Worm (Caenorhabditis elegans): ENCODE results near the gene odr-2.
A peak's percentile ranks its signal among the peaks of the same experiment; 100 is the strongest.

Gene odr-2

ce11 chrV:7093720-7094401 is 9.5 kb upstream of the odr-2 start, which contains the start of gene nhr-135:
Gene nhr-135 (minus strand): TSS chrV:7093770.
- TF ChIP-seq nhr-23 (tag; optimal IDR thresholded peaks at IDR 0.05): no peak
- peak; percentile 5 for TF ChIP-seq ama-1 (optimal IDR thresholded peaks at IDR 0.05)
- TF ChIP-seq lin-13 (GFP tag; optimal IDR thresholded peaks at IDR 0.05): no peak
- peak; percentile 55 for TF ChIP-seq nhr-21 (tag; optimal IDR thresholded peaks at IDR 0.05)
- peak; percentile 82 for TF ChIP-seq fos-1 (tag; optimal IDR thresholded peaks at IDR 0.05)
- peak; percentile 86 for TF ChIP-seq sma-9 (GFP tag; optimal IDR thresholded peaks at IDR 0.05)
- TF ChIP-seq sma-9 (tag; optimal IDR thresholded peaks at IDR 0.05): no peak
- no peak for TF ChIP-seq elt-1 (tag; optimal IDR thresholded peaks at IDR 0.05)
- peak; percentile 32 for TF ChIP-seq C34F6.9 (tag; optimal IDR thresholded peaks at IDR 0.05)
- TF ChIP-seq unc-55 (GFP tag; optimal IDR thresholded peaks at IDR 0.05): no peak
- TF ChIP-seq ztf-11 (tag; optimal IDR thresholded peaks at IDR 0.05): no peak
- TF ChIP-seq lsy-2 (tag; optimal IDR thresholded peaks at IDR 0.05): peak in 1 of 2 experiments; percentile 31
- no peak for TF ChIP-seq ztf-1 (GFP tag; conservative IDR thresholded peaks at IDR 0.05)
- TF ChIP-seq F13H6.1 (tag; optimal IDR thresholded peaks at IDR 0.05): peak; percentile 56
- TF ChIP-seq nhr-237 (tag; optimal IDR thresholded peaks at IDR 0.05): no peak
- TF ChIP-seq aly-2 (tag; optimal IDR thresholded peaks at IDR 0.05): no peak
- TF ChIP-seq ceh-16 (tag; optimal IDR thresholded peaks at IDR 0.05): no peak
- TF ChIP-seq ceh-82 (tag; optimal IDR thresholded peaks at IDR 0.05): no peak
- TF ChIP-seq nhr-25 (tag; optimal IDR thresholded peaks at IDR 0.05): peak; percentile 70
- TF ChIP-seq R02D3.7 (tag; optimal IDR thresholded peaks at IDR 0.05): no peak
- TF ChIP-seq sma-3 (GFP tag; optimal IDR thresholded peaks at IDR 0.05): peak; percentile 70
- TF ChIP-seq nhr-10 (tag; optimal IDR thresholded peaks at IDR 0.05): no peak
- no peak for TF ChIP-seq ZK546.5 (tag; optimal IDR thresholded peaks at IDR 0.05)
- peak; percentile 56 for TF ChIP-seq gmeb-1 (tag; optimal IDR thresholded peaks at IDR 0.05)
- TF ChIP-seq nhr-12 (tag; optimal IDR thresholded peaks at IDR 0.05): no peak
- TF ChIP-seq lin-39 (tag; optimal IDR thresholded peaks at IDR 0.05): no peak
- TF ChIP-seq skn-1 (tag; optimal IDR thresholded peaks at IDR 0.05): no peak
- no peak for TF ChIP-seq snpc-4 (tag; optimal IDR thresholded peaks at IDR 0.05)
- TF ChIP-seq blmp-1 (tag; optimal IDR thresholded peaks at IDR 0.05; ENCODE audit: insufficient read depth): peak; percentile 92
- TF ChIP-seq mab-5 (tag; optimal IDR thresholded peaks at IDR 0.05): no peak
- TF ChIP-seq peb-1 (tag; optimal IDR thresholded peaks at IDR 0.05): no peak
- no peak for TF ChIP-seq ztf-4 (tag; optimal IDR thresholded peaks at IDR 0.05)
- TF ChIP-seq nhr-11 (tag; optimal IDR thresholded peaks at IDR 0.05): no peak
- TF ChIP-seq mdl-1 (tag; optimal IDR thresholded peaks at IDR 0.05): peak; percentile 52 to 76
- TF ChIP-seq lin-11 (tag; optimal IDR thresholded peaks at IDR 0.05): no peak
- no peak for TF ChIP-seq nhr-77 (tag; optimal IDR thresholded peaks at IDR 0.05)
- no peak for TF ChIP-seq unc-62 (GFP tag; optimal IDR thresholded peaks at IDR 0.05)
- peak; percentile 80 for TF ChIP-seq crh-2 (tag; optimal IDR thresholded peaks at IDR 0.05)
- peak; percentile 15 for TF ChIP-seq egl-27 (tag; optimal IDR thresholded peaks at IDR 0.05)
- TF ChIP-seq Y55F3AM.14 (GFP tag; optimal IDR thresholded peaks at IDR 0.05): peak; percentile 7
- peak; percentile 71 for TF ChIP-seq nhr-129 (tag; optimal IDR thresholded peaks at IDR 0.05)

DNA sequence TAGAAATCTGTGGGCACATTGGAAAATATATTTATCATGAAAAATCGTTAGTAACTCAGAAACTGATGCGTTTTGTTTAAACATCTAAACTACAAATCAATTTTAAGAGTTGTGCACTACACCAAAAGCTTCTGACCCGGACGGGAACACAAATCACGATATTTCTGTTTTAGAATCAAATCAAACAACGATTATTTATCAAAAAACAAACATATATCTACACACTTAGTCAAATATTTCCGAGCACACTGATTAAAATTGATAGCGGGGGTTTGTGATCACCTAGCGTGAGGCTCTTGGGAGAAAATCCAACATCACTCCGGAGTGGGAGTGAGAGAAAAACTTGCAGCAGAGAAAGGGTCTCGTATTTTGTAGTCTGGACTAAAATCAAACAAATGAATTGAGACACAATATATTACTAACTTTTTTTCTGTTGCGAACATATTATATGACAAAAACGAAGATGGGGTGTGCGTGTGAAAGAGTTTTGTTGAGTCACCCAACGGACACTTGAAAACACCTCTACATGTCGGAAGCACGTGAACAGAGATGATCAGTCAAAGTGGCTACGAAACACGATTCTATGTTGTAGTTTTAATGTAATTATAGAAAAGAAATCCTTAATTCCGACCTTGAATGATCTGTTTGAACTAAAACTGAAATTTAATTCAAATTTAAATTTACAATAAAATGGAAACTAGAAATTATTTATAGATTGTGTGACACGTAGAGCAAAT is 7.9 kb upstream of the odr-2 start:
- TF ChIP-seq sem-4 (tag; optimal IDR thresholded peaks at IDR 0.05) (no peak), sma-3 (GFP tag; optimal IDR thresholded peaks at IDR 0.05) (peak; percentile 14), sma-9 (GFP tag; optimal IDR thresholded peaks at IDR 0.05) (peak; percentile 38), sma-9 (tag; optimal IDR thresholded peaks at IDR 0.05) (no peak), Y55F3AM.14 (GFP tag; optimal IDR thresholded peaks at IDR 0.05) (no peak), crh-2 (tag; optimal IDR thresholded peaks at IDR 0.05) (peak; percentile 16), F13H6.1 (tag; optimal IDR thresholded peaks at IDR 0.05) (peak; percentile 35), fos-1 (tag; optimal IDR thresholded peaks at IDR 0.05) (peak; percentile 23)

Data from whole organism, L2 larva.